Worm (Caenorhabditis elegans) whole organism, mixed stage, embryonic: Measurements from ENCODE around the gene clec-73.

Source experiments
- ceh-39 ChIP-seq: fragments of 150-350 bp; optimal IDR thresholded peaks from 2 replicates; lab custom pipeline; 2014; ENCODE audit warnings: missing biosample characterization, missing genetic modification characterization
- ceh-83 ChIP-seq: fragments of 200-800 bp; sonication (Bioruptor generic); optimal IDR thresholded peaks from 2 replicates; lab custom pipeline; 2018; ENCODE audit warnings: mild to moderate bottlenecking, missing genetic modification characterization, missing compliant biosample characterization
- ztf-11 ChIP-seq: fragments of 150-350 bp; optimal IDR thresholded peaks from 2 replicates; lab custom pipeline; 2014; ENCODE audit warnings: missing biosample characterization, missing genetic modification characterization

- TF ChIP-seq ceh-83 (no peak), ztf-11 (tag; lab: Kevin White, UChicago) (no peak), ceh-39 (no peak)
These were observed 32.1 kb upstream of the clec-73 start for ce11 chrIV:3988132-3988531.
